Worm (Caenorhabditis elegans) whole organism, early embryonic: ENCODE measurements around the gene F16H6.3.

Experiments used
- B0310.2 ChIP-seq: sonication (generic microtip); optimal IDR thresholded peaks from 2 replicates; lab custom pipeline; 2016; ENCODE audit warnings: mild to moderate bottlenecking, missing genetic modification characterization, missing compliant biosample characterization
- F13C5.2 ChIP-seq: sonication (generic microtip); optimal IDR thresholded peaks from 2 replicates; lab custom pipeline; 2017; ENCODE audit warnings: mild to moderate bottlenecking, missing genetic modification characterization, inconsistent platforms, missing compliant biosample characterization
- aly-1 ChIP-seq: sonication (generic microtip); optimal IDR thresholded peaks from 2 replicates; lab custom pipeline; 2016; ENCODE audit warnings: missing genetic modification characterization, missing compliant biosample characterization
- ama-1 ChIP-seq: fragments of 150-350 bp; optimal IDR thresholded peaks from 2 replicates; lab custom pipeline; 2014
- ceh-13 ChIP-seq: fragments of 200-800 bp; sonication (Bioruptor generic); optimal IDR thresholded peaks from 2 replicates; lab custom pipeline; 2018; ENCODE audit warnings: mild to moderate bottlenecking, missing genetic modification characterization, missing compliant biosample characterization
- ceh-36 ChIP-seq: sonication (generic microtip); optimal IDR thresholded peaks from 2 replicates; lab custom pipeline; 2016; ENCODE audit warnings: missing genetic modification characterization, inconsistent platforms, missing compliant biosample characterization
- ets-7 ChIP-seq: sonication (generic microtip); optimal IDR thresholded peaks from 2 replicates; lab custom pipeline; 2016; ENCODE audit warnings: missing genotype, missing genetic modification characterization, missing compliant biosample characterization
- flt-1 ChIP-seq: fragments of 200-800 bp; sonication (Bioruptor generic); IDR thresholded peaks from 2 replicates; pipeline ENCODE4 v1.3.6; 2022; ENCODE audit warnings: missing genetic modification characterization, missing compliant biosample characterization
- hmbx-1 ChIP-seq: sonication (generic microtip); optimal IDR thresholded peaks from 2 replicates; lab custom pipeline; 2016; ENCODE audit warnings: mild to moderate bottlenecking, missing genetic modification characterization, missing compliant biosample characterization
- hmg-4 ChIP-seq: fragments of 200-800 bp; sonication (Bioruptor generic); optimal IDR thresholded peaks from 2 replicates; lab custom pipeline; 2018; ENCODE audit warnings: mild to moderate bottlenecking, missing genetic modification characterization, missing compliant biosample characterization
- hnd-1 ChIP-seq: sonication (generic microtip); optimal IDR thresholded peaks from 2 replicates; lab custom pipeline; 2016; ENCODE audit warnings: missing genetic modification characterization, missing compliant biosample characterization
- pes-1 ChIP-seq: fragments of 200-800 bp; sonication (Bioruptor generic); IDR thresholded peaks from 2 replicates; pipeline ENCODE4 v1.3.6; 2022; ENCODE audit warnings: missing genetic modification reagents, missing genetic modification characterization, missing compliant biosample characterization
- scrt-1 ChIP-seq: fragments of 200-800 bp; sonication (Bioruptor generic); IDR thresholded peaks from 2 replicates; pipeline ENCODE4 v1.3.6; 2022; ENCODE audit warnings: missing genetic modification characterization, missing compliant biosample characterization
- sea-1 ChIP-seq: fragments of 200-800 bp; sonication (Bioruptor generic); conservative IDR thresholded peaks from 2 replicates; pipeline ENCODE4 v1.3.6; 2022; ENCODE audit warnings: missing genetic modification characterization, missing compliant biosample characterization
- tbx-11 ChIP-seq: fragments of 200-800 bp; sonication (Bioruptor generic); IDR thresholded peaks from 2 replicates; pipeline ENCODE4 v1.3.6; 2022; ENCODE audit warnings: missing genetic modification characterization, missing compliant biosample characterization
- tbx-37 ChIP-seq: fragments of 200-800 bp; sonication (Bioruptor generic); conservative IDR thresholded peaks from 2 replicates; pipeline ENCODE4 v1.3.6; 2022; ENCODE audit warnings: missing genetic modification reagents, missing genetic modification characterization, missing compliant biosample characterization
- tra-4 ChIP-seq: sonication (generic microtip); optimal IDR thresholded peaks from 2 replicates; lab custom pipeline; 2017; ENCODE audit warnings: missing genetic modification characterization, missing compliant biosample characterization

Gene F16H6.3

ce11 chrV:18164758-18165157, 30.3 kb upstream of the F16H6.3 start, which contains the start of gene C14A6.5:
TSS of gene C14A6.5 (minus strand) at chrV:18164858.
- no peak for TF ChIP-seq hmg-4 (GFP tag; lab: Kevin White, UChicago)
- no peak for TF ChIP-seq sea-1 (GFP tag; lab: Robert Waterston, UW)
- TF ChIP-seq scrt-1 (GFP tag; lab: Robert Waterston, UW): no peak
- TF ChIP-seq ceh-13 (GFP tag; lab: Kevin White, UChicago): no peak
- no peak for TF ChIP-seq tbx-11 (GFP tag; lab: Robert Waterston, UW)
- no peak for TF ChIP-seq ets-7 (tag; lab: Kevin White, UChicago)
- TF ChIP-seq F13C5.2 (tag; lab: Kevin White, UChicago): no peak
- TF ChIP-seq hnd-1 (tag; lab: Kevin White, UChicago): no peak

- TF ChIP-seq aly-1 (tag; lab: Kevin White, UChicago) (no peak), pes-1 (no peak), hmbx-1 (tag; lab: Kevin White, UChicago) (no peak), hmg-4 (GFP tag; lab: Kevin White, UChicago) (no peak), sea-1 (GFP tag; lab: Robert Waterston, UW) (no peak)
These were observed 27.9 kb upstream of the F16H6.3 start, which contains the start of gene C14A6.6 for ce11 chrV:18167161-18167560. TSS of gene C14A6.6 (minus strand) at chrV:18167261.

ce11 chrV:18168266-18168665, 26.8 kb upstream of the F16H6.3 start, which contains the start of gene C14A6.7:
TSS of gene C14A6.7 (minus strand) at chrV:18168366.
- TF ChIP-seq hmbx-1 (tag; lab: Kevin White, UChicago) (no peak), hmg-4 (GFP tag; lab: Kevin White, UChicago) (no peak)

- TF ChIP-seq aly-1 (tag; lab: Kevin White, UChicago) (no peak), ets-7 (tag; lab: Kevin White, UChicago) (no peak), hnd-1 (tag; lab: Kevin White, UChicago) (no peak), tra-4 (tag; lab: Kevin White, UChicago) (no peak), tbx-37 (GFP tag; lab: Robert Waterston, UW) (no peak), F13C5.2 (tag; lab: Kevin White, UChicago) (no peak), scrt-1 (GFP tag; lab: Robert Waterston, UW) (no peak), ceh-36 (tag; lab: Kevin White, UChicago) (no peak)
These were observed 23.5 kb upstream of the F16H6.3 start, which contains the start of gene C14A6.8 for ce11 chrV:18171568-18171967. TSS of gene C14A6.8 (minus strand) at chrV:18171668.

DNA sequence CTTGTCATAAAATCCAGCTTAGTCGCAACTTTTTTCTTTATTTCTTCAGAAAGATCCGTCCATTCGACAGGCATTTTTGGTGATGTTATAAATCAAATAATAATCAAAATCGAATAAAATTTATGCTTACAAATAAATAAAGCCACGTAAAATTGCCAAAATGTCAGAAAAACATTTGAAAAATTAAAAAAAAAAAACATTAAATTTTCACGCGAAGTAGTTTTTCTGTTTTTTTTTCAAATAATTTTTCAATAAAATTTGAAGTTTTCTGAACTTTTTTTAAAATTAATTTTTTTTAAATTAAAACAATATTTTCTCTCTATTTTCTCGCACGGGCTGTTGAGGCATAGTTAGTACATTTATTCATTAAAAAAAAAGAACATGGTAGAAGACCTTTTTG, 16.4 kb upstream of the F16H6.3 start, which contains the start of gene C31G12.4:
TSS of gene C31G12.4 (minus strand) at position 101 of the 400 bp plus-strand sequence.
- TF ChIP-seq ceh-36 (tag; lab: Kevin White, UChicago) (no peak), tbx-11 (GFP tag; lab: Robert Waterston, UW) (no peak), tra-4 (tag; lab: Kevin White, UChicago) (no peak), hmg-4 (GFP tag; lab: Kevin White, UChicago) (no peak), hmbx-1 (tag; lab: Kevin White, UChicago) (no peak), pes-1 (no peak), tbx-37 (GFP tag; lab: Robert Waterston, UW) (no peak), aly-1 (tag; lab: Kevin White, UChicago) (no peak), scrt-1 (GFP tag; lab: Robert Waterston, UW) (no peak), ama-1 (lab: Kevin White, UChicago) (no peak), hnd-1 (tag; lab: Kevin White, UChicago) (no peak), flt-1 (no peak)

DNA sequence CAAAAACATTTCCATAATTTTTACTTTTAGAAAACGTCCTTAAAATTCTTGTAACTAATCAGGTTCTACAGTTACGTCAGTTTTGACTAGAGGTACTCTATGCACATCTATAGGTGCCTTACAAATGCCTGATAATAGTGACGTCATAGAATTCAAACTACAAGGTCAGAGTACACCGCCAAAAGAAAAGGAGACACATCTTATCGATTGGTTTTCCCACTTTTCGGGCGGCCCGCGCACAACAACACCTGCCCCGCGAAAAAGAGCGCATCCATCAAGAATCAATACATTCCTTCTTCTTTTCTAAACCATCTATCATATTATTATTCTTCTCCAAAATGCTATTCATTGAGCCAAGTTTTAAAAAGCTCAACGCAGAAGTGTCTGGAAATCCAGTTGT, 15.4 kb upstream of the F16H6.3 start, which contains the start of gene C31G12.1:
TSS of gene C31G12.1 (plus strand) at position 301 of the 400 bp plus-strand sequence.
- TF ChIP-seq sea-1 (GFP tag; lab: Robert Waterston, UW): no peak
- TF ChIP-seq tbx-11 (GFP tag; lab: Robert Waterston, UW): no peak
- TF ChIP-seq hmbx-1 (tag; lab: Kevin White, UChicago): no peak
- TF ChIP-seq aly-1 (tag; lab: Kevin White, UChicago): no peak
- TF ChIP-seq tra-4 (tag; lab: Kevin White, UChicago): no peak
- no peak for TF ChIP-seq flt-1

ce11 chrV:18184910-18185309, 10.2 kb upstream of the F16H6.3 start, which contains the start of gene C31G12.3:
TSS of gene C31G12.3 (plus strand) at chrV:18185210.
- TF ChIP-seq ets-7 (tag; lab: Kevin White, UChicago) (no peak), hnd-1 (tag; lab: Kevin White, UChicago) (no peak), tbx-11 (GFP tag; lab: Robert Waterston, UW) (no peak), tbx-37 (GFP tag; lab: Robert Waterston, UW) (no peak), scrt-1 (GFP tag; lab: Robert Waterston, UW) (no peak), sea-1 (GFP tag; lab: Robert Waterston, UW) (no peak), hmg-4 (GFP tag; lab: Kevin White, UChicago) (no peak), B0310.2 (no peak)

- TF ChIP-seq scrt-1 (GFP tag; lab: Robert Waterston, UW): no peak
- TF ChIP-seq aly-1 (tag; lab: Kevin White, UChicago): no peak
- TF ChIP-seq ceh-36 (tag; lab: Kevin White, UChicago): no peak
- no peak for TF ChIP-seq ama-1 (lab: Kevin White, UChicago)
- TF ChIP-seq hmg-4 (GFP tag; lab: Kevin White, UChicago): no peak
- no peak for TF ChIP-seq hnd-1 (tag; lab: Kevin White, UChicago)
- no peak for TF ChIP-seq ceh-13 (GFP tag; lab: Kevin White, UChicago)
- TF ChIP-seq tra-4 (tag; lab: Kevin White, UChicago): no peak
- no peak for TF ChIP-seq F13C5.2 (tag; lab: Kevin White, UChicago)
- no peak for TF ChIP-seq ets-7 (tag; lab: Kevin White, UChicago)
- TF ChIP-seq B0310.2: no peak
- no peak for TF ChIP-seq tbx-11 (GFP tag; lab: Robert Waterston, UW)
- no peak for TF ChIP-seq hmbx-1 (tag; lab: Kevin White, UChicago)
- no peak for TF ChIP-seq flt-1
- TF ChIP-seq tbx-37 (GFP tag; lab: Robert Waterston, UW): no peak
- no peak for TF ChIP-seq sea-1 (GFP tag; lab: Robert Waterston, UW)
These were observed 6.8 kb upstream of the F16H6.3 start, which contains the start of gene clec-245 for ce11 chrV:18188328-18188727. TSS of gene clec-245 (minus strand) at chrV:18188428.
